Worm (Caenorhabditis elegans) whole organism, L2 larva: ENCODE measurements around the gene Y46G5A.14.

Experiments used
- ama-1 ChIP-seq: fragments of 150-350 bp; optimal IDR thresholded peaks from 2 replicates; lab custom pipeline; 2018; ENCODE audit warnings: inconsistent platforms
- ceh-82 ChIP-seq: fragments of 150-350 bp; optimal IDR thresholded peaks from 2 replicates; lab custom pipeline; 2014; ENCODE audit warnings: missing biosample characterization, missing genetic modification characterization
- elt-1 ChIP-seq: fragments of 150-350 bp; optimal IDR thresholded peaks from 2 replicates; lab custom pipeline; 2014; ENCODE audit warnings: missing biosample characterization, missing genetic modification characterization
- mdl-1 ChIP-seq, 2 experiments: fragments of 150-350 bp in 1 of 2; sonication (generic microtip) in 1 of 2; optimal IDR thresholded peaks; 2 replicates each; lab custom pipeline; 2017; ENCODE audit warnings: missing biosample characterization in 2 of 2, missing genetic modification characterization in 2 of 2
- nhr-11 ChIP-seq: fragments of 150-350 bp; optimal IDR thresholded peaks from 2 replicates; lab custom pipeline; 2014; ENCODE audit warnings: missing biosample characterization, missing genetic modification characterization
- nhr-237 ChIP-seq: fragments of 150-350 bp; optimal IDR thresholded peaks from 2 replicates; lab custom pipeline; 2014; ENCODE audit warnings: missing biosample characterization, missing genetic modification characterization
- snpc-4 ChIP-seq: fragments of 150-350 bp; optimal IDR thresholded peaks from 2 replicates; lab custom pipeline; 2014; ENCODE audit warnings: missing biosample characterization, missing genetic modification characterization

DNA sequence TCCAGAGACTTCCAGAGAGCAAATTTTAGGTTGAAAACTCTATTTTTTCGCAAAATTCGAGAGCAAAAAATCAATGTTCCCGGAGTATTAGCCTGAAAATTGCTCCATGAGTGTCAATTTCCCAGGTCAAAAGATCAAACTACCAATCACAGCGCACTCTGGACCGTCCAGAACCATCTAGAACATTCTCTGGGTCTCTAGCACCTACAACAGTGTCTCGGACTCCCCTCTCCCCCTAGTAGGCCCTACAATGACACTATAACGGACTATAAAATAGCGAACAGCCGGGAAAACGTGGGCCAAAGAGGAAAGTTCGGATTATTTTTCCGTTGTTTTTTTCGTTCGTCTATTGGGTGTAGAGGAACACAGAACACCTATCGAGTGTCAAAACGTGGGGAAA lies 24.9 kb downstream of the Y46G5A.14 start:
- no peak for TF ChIP-seq snpc-4
- no peak for TF ChIP-seq mdl-1 (tag; optimal IDR thresholded peaks at IDR 0.05; lab: Kevin White, UChicago)
- no peak for TF ChIP-seq nhr-11 (tag; lab: Kevin White, UChicago)
- no peak for TF ChIP-seq elt-1 (tag; lab: Kevin White, UChicago)
- TF ChIP-seq ama-1 (lab: Kevin White, UChicago) = no peak
- TF ChIP-seq nhr-237 (tag; lab: Kevin White, UChicago) = no peak
- no peak for TF ChIP-seq ceh-82 (tag; lab: Kevin White, UChicago)
